Worm (Caenorhabditis elegans): Measurements from ENCODE around the gene hrpk-2.

DNA sequence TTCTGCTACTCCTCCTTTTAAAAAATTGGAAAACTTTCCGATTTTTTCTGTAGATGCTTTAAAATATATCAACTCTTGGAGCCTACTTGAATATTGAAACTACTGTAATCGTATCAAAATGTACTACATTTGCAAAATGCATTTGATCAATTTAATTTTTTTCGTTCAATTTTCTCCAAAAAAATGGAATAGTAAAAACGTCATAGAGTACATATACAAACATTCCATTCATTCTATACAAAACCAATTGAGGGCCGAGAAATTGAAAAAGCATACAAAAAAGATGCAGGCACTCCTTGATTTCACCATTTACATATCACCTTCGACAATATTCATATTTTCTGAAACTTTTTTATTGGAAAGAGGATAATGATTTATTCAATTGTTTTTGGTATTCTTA lies 17.2 kb downstream of the hrpk-2 start, which contains the start of gene C06G4.6:
- TF ChIP-seq ztf-11 (tag; optimal IDR thresholded peaks at IDR 0.05) (no peak), efl-1 (optimal IDR thresholded peaks at IDR 0.05) (no peak), efl-1 (GFP tag; optimal IDR thresholded peaks at IDR 0.05 in 1 of 2) (no peak), xbp-1 (tag; optimal IDR thresholded peaks at IDR 0.05) (no peak), lir-3 (tag; optimal IDR thresholded peaks at IDR 0.05; ENCODE audit: poor library complexity) (no peak), pqm-1 (tag; optimal IDR thresholded peaks at IDR 0.05) (no peak)
